Worm (Caenorhabditis elegans) whole organism, young adult: ENCODE results near the gene pqn-32.

Source experiments
- Y67H2A.10 ChIP-seq: fragments of 200-800 bp; sonication (Bioruptor generic); conservative IDR thresholded peaks from 2 replicates; pipeline ENCODE4 v1.3.6; 2022; ENCODE audit warnings: missing genetic modification reagents, missing genetic modification characterization, missing compliant biosample characterization
- aptf-2 ChIP-seq: fragments of 200-800 bp; sonication (Bioruptor generic); conservative IDR thresholded peaks from 2 replicates; pipeline ENCODE4 v1.3.6; 2022; ENCODE audit warnings: missing genetic modification reagents, missing genetic modification characterization, missing compliant biosample characterization
- attf-6 ChIP-seq: fragments of 200-800 bp; sonication (Bioruptor generic); IDR thresholded peaks from 2 replicates; pipeline ENCODE4 v1.3.6; 2022; ENCODE audit warnings: missing genetic modification reagents, missing genetic modification characterization, missing compliant biosample characterization
- ceh-58 ChIP-seq: fragments of 200-800 bp; sonication (Bioruptor generic); IDR thresholded peaks from 2 replicates; pipeline ENCODE4 v1.3.6; 2022; ENCODE audit warnings: missing genetic modification characterization, missing compliant biosample characterization
- hsf-1 ChIP-seq: fragments of 200-800 bp; sonication (Bioruptor generic); IDR thresholded peaks from 2 replicates; pipeline ENCODE4 v1.3.6; 2022; ENCODE audit warnings: missing genetic modification reagents, missing genetic modification characterization, missing compliant biosample characterization
- zim-3 ChIP-seq: sonication (generic microtip); optimal IDR thresholded peaks from 2 replicates; lab custom pipeline; 2017; ENCODE audit warnings: mild to moderate bottlenecking, missing genetic modification characterization, moderate library complexity, missing compliant biosample characterization

DNA sequence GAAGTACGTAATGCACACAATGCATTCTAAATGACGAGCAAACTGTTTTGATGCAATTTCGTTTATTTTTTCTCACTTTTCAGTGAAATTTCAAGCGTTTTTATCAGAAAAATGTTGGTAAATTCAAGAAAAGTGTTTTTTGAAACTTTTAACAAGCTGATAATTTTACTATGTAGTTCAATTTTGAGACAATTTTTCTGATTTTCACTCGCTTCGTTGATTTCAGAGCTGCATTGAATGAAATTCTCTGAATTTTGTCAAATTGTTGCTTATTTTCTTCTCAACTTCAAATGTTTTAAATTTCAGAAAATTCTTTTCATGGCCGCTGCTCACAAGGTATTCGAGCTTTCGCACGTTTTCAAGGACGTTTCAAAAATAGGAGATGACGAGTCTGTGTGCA lies 14.9 kb downstream of the pqn-32 start, which contains the start of gene bath-45:
- TF ChIP-seq zim-3 (tag; lab: Kevin White, UChicago) (no peak), ceh-58 (GFP tag; lab: Robert Waterston, UW) (no peak), hsf-1 (GFP tag; lab: Robert Waterston, UW) (no peak), Y67H2A.10 (GFP tag; lab: Robert Waterston, UW) (no peak), aptf-2 (GFP tag; lab: Robert Waterston, UW) (no peak), attf-6 (GFP tag; lab: Robert Waterston, UW) (no peak)
